Fruit fly (Drosophila melanogaster) whole organism, prepupa: ENCODE data around the gene CG11791.

Experiments
- CG15336 ChIP-seq: fragments of 200-800 bp; sonication (Bioruptor generic); IDR thresholded peaks from 2 replicates; pipeline ENCODE4 v1.3.6; 2022; ENCODE audit warnings: missing biosample characterization, missing genetic modification characterization
- CG3919 ChIP-seq: fragments of 200-800 bp; sonication (Bioruptor generic); optimal IDR thresholded peaks from 3 replicates; lab custom pipeline; 2016; ENCODE audit warnings: missing biosample characterization, missing genetic modification characterization
- Gug ChIP-seq: fragments of 200-800 bp; sonication (Bioruptor generic); IDR thresholded peaks from 2 replicates; pipeline ENCODE4 v1.3.6; 2022; ENCODE audit warnings: missing biosample characterization, missing genetic modification characterization
- Hr39 ChIP-seq: fragments of 200-800 bp; sonication (Bioruptor generic); optimal IDR thresholded peaks from 2 replicates; lab custom pipeline; 2016; ENCODE audit warnings: missing biosample characterization, missing genetic modification characterization
- fd85E ChIP-seq: fragments of 200-800 bp; sonication (Bioruptor generic); optimal IDR thresholded peaks from 3 replicates; lab custom pipeline; 2016; ENCODE audit warnings: missing biosample characterization, missing genetic modification characterization

dm6 chr3R:25050649-25051048, 1.2 kb downstream of the CG11791 start:
- TF ChIP-seq Hr39 (no peak), Gug (GFP tag; lab: Robert Waterston, UW) (no peak), fd85E (GFP tag; lab: Kevin White, UChicago) (no peak), CG3919 (GFP tag; lab: Kevin White, UChicago) (no peak), CG15336 (GFP tag; lab: Robert Waterston, UW) (no peak)
